Worm (Caenorhabditis elegans) whole organism, L4 larva: ENCODE results near the gene F26D11.2.

ENCODE experiments used
- D1046.2 ChIP-seq: fragments of 200-800 bp; sonication (Bioruptor generic); IDR thresholded peaks from 2 replicates; pipeline ENCODE4 v1.3.6; 2022; ENCODE audit warnings: missing genetic modification characterization, missing compliant biosample characterization
- F26F4.8 ChIP-seq: fragments of 200-800 bp; sonication (Bioruptor generic); conservative IDR thresholded peaks from 2 replicates; pipeline ENCODE4 v1.3.6; 2022; ENCODE audit warnings: missing genetic modification characterization, missing compliant biosample characterization
- F37D6.2 ChIP-seq: sonication (generic microtip); optimal IDR thresholded peaks from 2 replicates; lab custom pipeline; 2016; ENCODE audit warnings: mild to moderate bottlenecking, missing genetic modification characterization, missing compliant biosample characterization
- T26A8.4 ChIP-seq: fragments of 200-800 bp; sonication (Bioruptor generic); IDR thresholded peaks from 2 replicates; pipeline ENCODE4 v1.3.6; 2022; ENCODE audit warnings: missing genetic modification characterization, missing compliant biosample characterization
- Y48G9A.11 ChIP-seq: fragments of 200-800 bp; sonication (Bioruptor generic); IDR thresholded peaks from 2 replicates; pipeline ENCODE4 v1.3.6; 2022; ENCODE audit warnings: missing genetic modification reagents, missing genetic modification characterization, missing compliant biosample characterization
- Y5F2A.4 ChIP-seq: fragments of 200-800 bp; sonication (Bioruptor generic); optimal IDR thresholded peaks from 2 replicates; lab custom pipeline; 2018; ENCODE audit warnings: mild to moderate bottlenecking, missing genetic modification characterization, missing compliant biosample characterization
- Y75B8A.6 ChIP-seq: fragments of 200-800 bp; sonication (Bioruptor generic); IDR thresholded peaks from 2 replicates; pipeline ENCODE4 v1.3.6; 2022; ENCODE audit warnings: missing genetic modification reagents, missing genetic modification characterization, missing compliant biosample characterization
- aha-1 ChIP-seq: fragments of 150-350 bp; peaks from one replicate; lab custom pipeline; 2014; ENCODE audit warnings: missing biosample characterization, missing genetic modification characterization
- aly-2 ChIP-seq: sonication (generic microtip); optimal IDR thresholded peaks from 2 replicates; lab custom pipeline; 2018; ENCODE audit warnings: missing biosample characterization, missing genetic modification characterization
- ceh-44 ChIP-seq: fragments of 200-800 bp; sonication (Bioruptor generic); IDR thresholded peaks from 2 replicates; pipeline ENCODE4 v1.3.6; 2022; ENCODE audit warnings: missing genetic modification reagents, missing genetic modification characterization, missing compliant biosample characterization
- ceh-62 ChIP-seq: sonication (generic microtip); optimal IDR thresholded peaks from 2 replicates; lab custom pipeline; 2017; ENCODE audit warnings: missing biosample characterization, missing genetic modification characterization
- ces-1 ChIP-seq: fragments of 150-350 bp; sonication (generic microtip); optimal IDR thresholded peaks from 4 replicates; lab custom pipeline; 2014; ENCODE audit warnings: missing biosample characterization, missing genetic modification reagents, missing genetic modification characterization
- cey-2 ChIP-seq: sonication (generic microtip); optimal IDR thresholded peaks from 3 replicates; lab custom pipeline; 2017; ENCODE audit warnings: missing genetic modification characterization, mild to moderate bottlenecking, missing compliant biosample characterization, antibody characterized with exemption, borderline replicate concordance; ENCODE audit not compliant: insufficient read depth
- ctbp-1 ChIP-seq: fragments of 200-800 bp; sonication (Bioruptor generic); IDR thresholded peaks from 2 replicates; pipeline ENCODE4 v1.3.6; 2022; ENCODE audit warnings: missing genetic modification reagents, missing genetic modification characterization, missing compliant biosample characterization
- daf-12 ChIP-seq: fragments of 150-350 bp; optimal IDR thresholded peaks from 2 replicates; lab custom pipeline; 2014; ENCODE audit warnings: missing biosample characterization, missing genetic modification reagents, missing genetic modification characterization
- daf-16 ChIP-seq, 3 experiments: sonication (generic microtip); optimal IDR thresholded peaks; 2 replicates each; lab custom pipeline; 2016 to 2017; ENCODE audit warnings: missing genetic modification characterization in 3 of 3, missing genetic modification reagents in 3 of 3, mild to moderate bottlenecking in 2 of 3, missing compliant biosample characterization in 2 of 3, missing biosample characterization in 1 of 3, moderate library complexity in 1 of 3
- dmd-6 ChIP-seq: fragments of 200-800 bp; sonication (Bioruptor generic); IDR thresholded peaks from 2 replicates; pipeline ENCODE4 v1.3.6; 2022; ENCODE audit warnings: missing genetic modification reagents, missing genetic modification characterization, missing compliant biosample characterization
- dpl-1 ChIP-seq: fragments of 150-350 bp; optimal IDR thresholded peaks from 2 replicates; lab custom pipeline; 2014; ENCODE audit warnings: missing biosample characterization, missing genetic modification reagents, missing genetic modification characterization
- duxl-1 ChIP-seq: sonication (generic microtip); optimal IDR thresholded peaks from 2 replicates; lab custom pipeline; 2016; ENCODE audit warnings: mild to moderate bottlenecking, missing genetic modification characterization, moderate library complexity, missing compliant biosample characterization; ENCODE audit not compliant: poor library complexity
- egl-43 ChIP-seq: fragments of 200-800 bp; sonication (Bioruptor generic); IDR thresholded peaks from 2 replicates; pipeline ENCODE4 v1.3.6; 2022; ENCODE audit warnings: missing genetic modification reagents, missing genetic modification characterization, missing compliant biosample characterization
- fos-1 ChIP-seq: fragments of 150-350 bp; optimal IDR thresholded peaks from 2 replicates; lab custom pipeline; 2014; ENCODE audit warnings: missing biosample characterization, missing genetic modification characterization
- gei-8 ChIP-seq: fragments of 200-800 bp; sonication (Bioruptor generic); optimal IDR thresholded peaks from 2 replicates; lab custom pipeline; 2018; ENCODE audit warnings: mild to moderate bottlenecking, missing genetic modification characterization, missing compliant biosample characterization
- hif-1 ChIP-seq, 2 experiments: sonication (generic microtip); optimal IDR thresholded peaks; 2 replicates each; lab custom pipeline; 2016 to 2017; ENCODE audit warnings: missing compliant biosample characterization in 2 of 2, missing genetic modification characterization in 2 of 2, missing genetic modification reagents in 2 of 2, missing genotype in 2 of 2, mild to moderate bottlenecking in 1 of 2
- hmg-1.1 ChIP-seq: fragments of 200-800 bp; sonication (Bioruptor generic); IDR thresholded peaks from 2 replicates; pipeline ENCODE4 v1.3.6; 2022; ENCODE audit warnings: missing genetic modification reagents, missing genetic modification characterization, missing compliant biosample characterization
- jun-1 ChIP-seq: fragments of 150-350 bp; optimal IDR thresholded peaks from 2 replicates; lab custom pipeline; 2014; ENCODE audit warnings: missing biosample characterization, missing genetic modification reagents, missing genetic modification characterization
- lsy-2 ChIP-seq, 2 experiments: fragments of 150-350 bp in 1 of 2; sonication (generic microtip) in 1 of 2; optimal IDR thresholded peaks; 2 replicates each; lab custom pipeline; 2014 to 2017; ENCODE audit warnings: missing biosample characterization in 2 of 2, missing genetic modification characterization in 2 of 2
- madf-9 ChIP-seq: fragments of 200-800 bp; sonication (Bioruptor generic); conservative IDR thresholded peaks from 2 replicates; pipeline ENCODE4 v1.3.6; 2022; ENCODE audit warnings: missing genetic modification reagents, missing genetic modification characterization, missing compliant biosample characterization
- mep-1 ChIP-seq: fragments of 150-350 bp; sonication (generic microtip); optimal IDR thresholded peaks from 3 replicates; lab custom pipeline; 2014; ENCODE audit warnings: missing biosample characterization, missing genetic modification characterization
- mxl-2 ChIP-seq: fragments of 200-800 bp; sonication (Bioruptor generic); conservative IDR thresholded peaks from 2 replicates; pipeline ENCODE4 v1.3.6; 2022; ENCODE audit warnings: missing genetic modification reagents, missing genetic modification characterization, missing compliant biosample characterization
- nhr-10 ChIP-seq: fragments of 150-350 bp; optimal IDR thresholded peaks from 2 replicates; lab custom pipeline; 2014; ENCODE audit warnings: missing biosample characterization, missing genetic modification characterization
- nhr-102 ChIP-seq: sonication (generic microtip); optimal IDR thresholded peaks from 2 replicates; lab custom pipeline; 2016; ENCODE audit warnings: mild to moderate bottlenecking, missing genetic modification characterization, moderate library complexity, missing compliant biosample characterization
- nhr-111 ChIP-seq: fragments of 200-800 bp; sonication (Bioruptor generic); optimal IDR thresholded peaks from 2 replicates; lab custom pipeline; 2018; ENCODE audit warnings: mild to moderate bottlenecking, missing genetic modification characterization, missing compliant biosample characterization
- nhr-25 ChIP-seq: sonication (generic microtip); optimal IDR thresholded peaks from 2 replicates; lab custom pipeline; 2017; ENCODE audit warnings: missing genetic modification characterization, mild to moderate bottlenecking, missing compliant biosample characterization, antibody characterized with exemption, moderate library complexity, borderline replicate concordance; ENCODE audit not compliant: insufficient read depth
- nhr-28 ChIP-seq: fragments of 150-350 bp; optimal IDR thresholded peaks from 2 replicates; lab custom pipeline; 2014; ENCODE audit warnings: missing biosample characterization, missing genetic modification characterization
- nhr-42 ChIP-seq: fragments of 200-800 bp; sonication (Bioruptor generic); IDR thresholded peaks from 2 replicates; pipeline ENCODE4 v1.3.6; 2022; ENCODE audit warnings: missing genetic modification characterization, missing compliant biosample characterization
- nhr-48 ChIP-seq: sonication (generic microtip); optimal IDR thresholded peaks from 2 replicates; lab custom pipeline; 2016; ENCODE audit warnings: mild to moderate bottlenecking, missing genetic modification characterization, missing compliant biosample characterization
- nhr-6 ChIP-seq: fragments of 150-350 bp; optimal IDR thresholded peaks from 2 replicates; lab custom pipeline; 2014; ENCODE audit warnings: missing biosample characterization, missing genetic modification characterization
- nhr-76 ChIP-seq: fragments of 150-350 bp; optimal IDR thresholded peaks from 2 replicates; lab custom pipeline; 2014; ENCODE audit warnings: missing biosample characterization, missing genetic modification characterization
- nhr-77 ChIP-seq: fragments of 150-350 bp; optimal IDR thresholded peaks from 2 replicates; lab custom pipeline; 2014; ENCODE audit warnings: missing biosample characterization, missing genetic modification characterization
- pha-4 ChIP-seq, 2 experiments: fragments of 150-350 bp in 1 of 2; fragments of 200-800 bp in 1 of 2; sonication (Bioruptor generic) in 1 of 2; IDR thresholded peaks in 1 of 2; optimal IDR thresholded peaks in 1 of 2; 2 replicates each; pipeline versions ENCODE4 v1.3.6 to Lab custom; 2014 to 2022; ENCODE audit warnings: missing genetic modification characterization in 2 of 2, missing genetic modification reagents in 2 of 2, missing biosample characterization in 1 of 2, missing compliant biosample characterization in 1 of 2
- pqm-1 ChIP-seq: sonication (generic microtip); optimal IDR thresholded peaks from 2 replicates; lab custom pipeline; 2017; ENCODE audit warnings: missing biosample characterization, missing genetic modification characterization
- sdz-12 ChIP-seq: fragments of 200-800 bp; sonication (Bioruptor generic); optimal IDR thresholded peaks from 2 replicates; lab custom pipeline; 2018; ENCODE audit warnings: mild to moderate bottlenecking, missing genetic modification characterization, missing compliant biosample characterization
- tra-1 ChIP-seq: fragments of 200-800 bp; sonication (Bioruptor generic); IDR thresholded peaks from 2 replicates; pipeline ENCODE4 v1.3.6; 2022; ENCODE audit warnings: missing genetic modification reagents, missing genetic modification characterization, missing compliant biosample characterization
- unc-130 ChIP-seq: sonication (generic microtip); optimal IDR thresholded peaks from 2 replicates; lab custom pipeline; 2016; ENCODE audit warnings: missing genetic modification reagents, missing genetic modification characterization, missing compliant biosample characterization
- unc-62 ChIP-seq, 3 experiments: fragments of 150-350 bp in 1 of 3; sonication (generic microtip); optimal IDR thresholded peaks in 2 of 3; peaks in 1 of 3; 1 replicate in 1 of 3; 2 replicates in 2 of 3; lab custom pipeline; 2014 to 2017; ENCODE audit warnings: missing biosample characterization in 3 of 3, missing genetic modification characterization in 3 of 3, missing genetic modification reagents in 3 of 3, missing genotype in 1 of 3
- vab-7 ChIP-seq: fragments of 200-800 bp; sonication (Bioruptor generic); IDR thresholded peaks from 2 replicates; pipeline ENCODE4 v1.3.6; 2022; ENCODE audit warnings: missing genetic modification reagents, missing genetic modification characterization, missing compliant biosample characterization
- zag-1 ChIP-seq: fragments of 150-350 bp; optimal IDR thresholded peaks from 2 replicates; lab custom pipeline; 2014; ENCODE audit warnings: missing biosample characterization, missing genetic modification characterization
- zfp-2 ChIP-seq: sonication (generic microtip); optimal IDR thresholded peaks from 2 replicates; lab custom pipeline; 2016; ENCODE audit warnings: mild to moderate bottlenecking, missing genetic modification characterization, missing compliant biosample characterization

Gene F26D11.2

ce11 chrV:7954552-7954951 is 4.5 kb upstream of the F26D11.2 start, which contains the start of gene F26D11.13:
TSS of gene F26D11.13 (minus strand) at chrV:7954652.
- TF ChIP-seq pha-4 (GFP tag; IDR thresholded peaks at IDR 0.05; lab: Robert Waterston, UW) (no peak), pha-4 (tag; optimal IDR thresholded peaks at IDR 0.05; lab: Kevin White, UChicago) (no peak), T26A8.4 (GFP tag; lab: Robert Waterston, UW) (no peak), zfp-2 (no peak), sdz-12 (GFP tag; lab: Kevin White, UChicago) (no peak), dmd-6 (no peak), nhr-28 (tag; lab: Kevin White, UChicago) (no peak), nhr-48 (tag; lab: Kevin White, UChicago) (no peak), F26F4.8 (GFP tag; lab: Robert Waterston, UW) (no peak), ctbp-1 (GFP tag; lab: Robert Waterston, UW) (no peak), tra-1 (no peak), ceh-62 (tag; lab: Kevin White, UChicago) (no peak), nhr-42 (GFP tag; lab: Robert Waterston, UW) (no peak), lsy-2 (tag; optimal IDR thresholded peaks at IDR 0.05; lab: Kevin White, UChicago) (no peak), unc-130 (no peak), nhr-25 (no peak), mxl-2 (no peak)

- TF ChIP-seq Y48G9A.11 (GFP tag; lab: Robert Waterston, UW) (no peak), nhr-48 (tag; lab: Kevin White, UChicago) (no peak), pha-4 (GFP tag; IDR thresholded peaks at IDR 0.05; lab: Robert Waterston, UW) (no peak), pha-4 (tag; optimal IDR thresholded peaks at IDR 0.05; lab: Kevin White, UChicago) (no peak), aly-2 (tag; lab: Kevin White, UChicago) (no peak), nhr-111 (no peak), egl-43 (no peak), ces-1 (GFP tag; lab: Kevin White, UChicago) (no peak), mxl-2 (no peak), ceh-44 (GFP tag; lab: Robert Waterston, UW) (no peak), D1046.2 (no peak), nhr-77 (no peak), unc-62 (GFP tag; optimal IDR thresholded peaks at IDR 0.05 in 1 of 2; lab: Kevin White, UChicago) (peak in 1 of 2 experiments; percentile 83), unc-62 (tag; optimal IDR thresholded peaks at IDR 0.05; lab: Kevin White, UChicago) (no peak), nhr-10 (tag; lab: Kevin White, UChicago) (no peak), ceh-62 (tag; lab: Kevin White, UChicago) (no peak), sdz-12 (GFP tag; lab: Kevin White, UChicago) (no peak), dpl-1 (GFP tag; lab: Kevin White, UChicago) (peak; percentile 69), daf-12 (no peak), daf-16 (GFP tag; optimal IDR thresholded peaks at IDR 0.05; lab: Kevin White, UChicago) (no peak), daf-16 (tag; optimal IDR thresholded peaks at IDR 0.05; lab: Kevin White, UChicago) (peak; percentile 67), mep-1 (no peak), nhr-76 (tag; lab: Kevin White, UChicago) (no peak), madf-9 (no peak), nhr-6 (no peak), lsy-2 (tag; optimal IDR thresholded peaks at IDR 0.05; lab: Kevin White, UChicago) (no peak), Y5F2A.4 (GFP tag; lab: Kevin White, UChicago) (no peak), fos-1 (no peak), duxl-1 (tag; lab: Kevin White, UChicago) (no peak), aha-1 (tag; lab: Kevin White, UChicago) (no peak), zag-1 (tag; lab: Kevin White, UChicago) (no peak), gei-8 (GFP tag; lab: Kevin White, UChicago) (no peak), pqm-1 (tag; lab: Kevin White, UChicago) (peak; percentile 50), F37D6.2 (no peak), jun-1 (tag; lab: Kevin White, UChicago) (no peak), Y75B8A.6 (no peak), nhr-102 (no peak), hif-1 (tag; optimal IDR thresholded peaks at IDR 0.05; lab: Kevin White, UChicago) (no peak), vab-7 (GFP tag; lab: Robert Waterston, UW) (no peak), hmg-1.1 (GFP tag; lab: Robert Waterston, UW) (no peak), cey-2 (tag; lab: Kevin White, UChicago) (no peak)
Measured at ce11 chrV:7955168-7955567, 3.9 kb upstream of the F26D11.2 start, which contains the start of gene F26D11.12. TSS of gene F26D11.12 (minus strand) at chrV:7955312.
